Worm (Caenorhabditis elegans) whole organism, late embryonic: ENCODE measurements around the gene F26D2.16.
"Not testable (repeated sequence)": the region's sequence is repeated elsewhere in the genome, so short reads cannot be mapped to it uniquely, and the experiment has no call there.

ENCODE experiments used
- C08G9.2 ChIP-seq: sonication (generic microtip); optimal IDR thresholded peaks from 2 replicates; lab custom pipeline; 2016; ENCODE audit warnings: mild to moderate bottlenecking, missing genetic modification characterization, moderate library complexity, missing compliant biosample characterization
- C38D4.7 ChIP-seq: fragments of 200-800 bp; sonication (Bioruptor generic); optimal IDR thresholded peaks from 2 replicates; lab custom pipeline; 2018; ENCODE audit warnings: mild to moderate bottlenecking, missing genetic modification characterization, moderate library complexity, missing compliant biosample characterization
- F13H6.1 ChIP-seq: sonication (generic microtip); optimal IDR thresholded peaks from 2 replicates; lab custom pipeline; 2016; ENCODE audit warnings: missing genetic modification characterization, missing compliant biosample characterization
- K02D7.2 ChIP-seq: sonication (generic microtip); optimal IDR thresholded peaks from 2 replicates; lab custom pipeline; 2017; ENCODE audit warnings: mild to moderate bottlenecking, missing genetic modification characterization, missing compliant biosample characterization
- Y22D7AL.16 ChIP-seq: sonication (generic microtip); optimal IDR thresholded peaks from 2 replicates; lab custom pipeline; 2016; ENCODE audit warnings: missing genetic modification characterization, missing compliant biosample characterization
- ahr-1 ChIP-seq: sonication (generic microtip); optimal IDR thresholded peaks from 2 replicates; lab custom pipeline; 2016; ENCODE audit warnings: missing genetic modification characterization, missing compliant biosample characterization
- ama-1 ChIP-seq: fragments of 150-350 bp; optimal IDR thresholded peaks from 2 replicates; lab custom pipeline; 2014
- ceh-19 ChIP-seq: fragments of 200-800 bp; sonication (Bioruptor generic); optimal IDR thresholded peaks from 2 replicates; lab custom pipeline; 2018; ENCODE audit warnings: mild to moderate bottlenecking, missing genetic modification characterization, missing compliant biosample characterization
- ceh-2 ChIP-seq: sonication (generic microtip); optimal IDR thresholded peaks from 2 replicates; lab custom pipeline; 2016; ENCODE audit warnings: missing genotype, missing genetic modification characterization, missing compliant biosample characterization
- ceh-22 ChIP-seq: sonication (generic microtip); optimal IDR thresholded peaks from 2 replicates; lab custom pipeline; 2017; ENCODE audit warnings: missing biosample characterization, missing genetic modification characterization
- ceh-24 ChIP-seq: sonication (generic microtip); optimal IDR thresholded peaks from 2 replicates; lab custom pipeline; 2016; ENCODE audit warnings: mild to moderate bottlenecking, missing genetic modification characterization, missing compliant biosample characterization
- ceh-48 ChIP-seq: sonication (generic microtip); optimal IDR thresholded peaks from 2 replicates; lab custom pipeline; 2016; ENCODE audit warnings: missing genetic modification characterization, inconsistent platforms, missing compliant biosample characterization
- che-1 ChIP-seq: sonication (generic microtip); optimal IDR thresholded peaks from 2 replicates; lab custom pipeline; 2016; ENCODE audit warnings: mild to moderate bottlenecking, missing genetic modification characterization, missing compliant biosample characterization
- dve-1 ChIP-seq: sonication (generic microtip); optimal IDR thresholded peaks from 2 replicates; lab custom pipeline; 2017; ENCODE audit warnings: antibody characterized with exemption, mild to moderate bottlenecking, missing genetic modification characterization, missing compliant biosample characterization
- elt-2 ChIP-seq: sonication (generic microtip); optimal IDR thresholded peaks from 2 replicates; lab custom pipeline; 2016; ENCODE audit warnings: missing genetic modification reagents, missing genetic modification characterization, missing compliant biosample characterization
- elt-4 ChIP-seq: sonication (generic microtip); optimal IDR thresholded peaks from 2 replicates; lab custom pipeline; 2016; ENCODE audit warnings: missing genetic modification characterization, missing compliant biosample characterization
- eyg-1 ChIP-seq: sonication (generic microtip); optimal IDR thresholded peaks from 2 replicates; lab custom pipeline; 2016; ENCODE audit warnings: missing genotype, missing genetic modification characterization, missing compliant biosample characterization
- fax-1 ChIP-seq: sonication (generic microtip); optimal IDR thresholded peaks from 2 replicates; lab custom pipeline; 2016; ENCODE audit warnings: missing genotype, missing genetic modification characterization, missing compliant biosample characterization
- fkh-6 ChIP-seq: sonication (generic microtip); optimal IDR thresholded peaks from 2 replicates; lab custom pipeline; 2016; ENCODE audit warnings: missing genetic modification characterization, missing compliant biosample characterization
- gmeb-2 ChIP-seq: sonication (generic microtip); optimal IDR thresholded peaks from 2 replicates; lab custom pipeline; 2016; ENCODE audit warnings: missing genetic modification characterization, inconsistent platforms, missing compliant biosample characterization
- hlh-30 ChIP-seq: sonication (generic microtip); optimal IDR thresholded peaks from 2 replicates; lab custom pipeline; 2017; ENCODE audit warnings: antibody characterized with exemption, missing genetic modification characterization, missing compliant biosample characterization; ENCODE audit not compliant: insufficient read depth
- hlh-8 ChIP-seq: sonication (generic microtip); optimal IDR thresholded peaks from 2 replicates; lab custom pipeline; 2016; ENCODE audit warnings: missing genotype, missing genetic modification characterization, missing compliant biosample characterization
- lim-6 ChIP-seq: sonication (generic microtip); optimal IDR thresholded peaks from 2 replicates; lab custom pipeline; 2016; ENCODE audit warnings: missing genetic modification characterization, missing compliant biosample characterization
- madf-2 ChIP-seq: sonication (generic microtip); optimal IDR thresholded peaks from 2 replicates; lab custom pipeline; 2017; ENCODE audit warnings: missing genetic modification characterization, missing compliant biosample characterization
- mec-3 ChIP-seq: sonication (generic microtip); optimal IDR thresholded peaks from 2 replicates; lab custom pipeline; 2016; ENCODE audit warnings: borderline replicate concordance, missing genetic modification characterization, missing compliant biosample characterization
- nhr-11 ChIP-seq: fragments of 150-350 bp; optimal IDR thresholded peaks from 2 replicates; lab custom pipeline; 2014; ENCODE audit warnings: missing biosample characterization, missing genetic modification characterization
- nhr-232 ChIP-seq: sonication (generic microtip); optimal IDR thresholded peaks from 2 replicates; lab custom pipeline; 2016; ENCODE audit warnings: missing genetic modification characterization, missing compliant biosample characterization
- pag-3 ChIP-seq: sonication (generic microtip); optimal IDR thresholded peaks from 2 replicates; lab custom pipeline; 2016; ENCODE audit warnings: missing compliant biosample characterization, missing genetic modification characterization, borderline replicate concordance
- pat-9 ChIP-seq: fragments of 200-800 bp; sonication (Bioruptor generic); optimal IDR thresholded peaks from 2 replicates; lab custom pipeline; 2018; ENCODE audit warnings: mild to moderate bottlenecking, missing genetic modification characterization, moderate library complexity, missing compliant biosample characterization
- pax-1 ChIP-seq: fragments of 150-350 bp; optimal IDR thresholded peaks from 2 replicates; lab custom pipeline; 2014; ENCODE audit warnings: missing biosample characterization, missing genetic modification characterization
- pros-1 ChIP-seq: fragments of 150-350 bp; optimal IDR thresholded peaks from 2 replicates; lab custom pipeline; 2014; ENCODE audit warnings: missing biosample characterization, missing genetic modification reagents, missing genetic modification characterization
- ref-2 ChIP-seq: sonication (generic microtip); optimal IDR thresholded peaks from 2 replicates; lab custom pipeline; 2016; ENCODE audit warnings: missing genetic modification characterization, missing compliant biosample characterization
- rnt-1 ChIP-seq: sonication (generic microtip); optimal IDR thresholded peaks from 2 replicates; lab custom pipeline; 2016; ENCODE audit warnings: missing genetic modification characterization, missing compliant biosample characterization
- sdc-2 ChIP-seq: sonication (generic microtip); optimal IDR thresholded peaks from 2 replicates; lab custom pipeline; 2016; ENCODE audit warnings: missing genotype, missing genetic modification characterization, missing compliant biosample characterization
- sox-2 ChIP-seq: fragments of 200-800 bp; sonication (Bioruptor generic); IDR thresholded peaks from 2 replicates; pipeline ENCODE4 v1.3.6; 2022; ENCODE audit warnings: missing genetic modification reagents, missing genetic modification characterization, missing compliant biosample characterization
- sox-4 ChIP-seq: sonication (generic microtip); optimal IDR thresholded peaks from 2 replicates; lab custom pipeline; 2017; ENCODE audit warnings: mild to moderate bottlenecking, missing genetic modification characterization, inconsistent platforms, missing compliant biosample characterization
- syd-9 ChIP-seq: sonication (generic microtip); optimal IDR thresholded peaks from 2 replicates; lab custom pipeline; 2016; ENCODE audit warnings: mild to moderate bottlenecking, missing genetic modification characterization, moderate library complexity, missing compliant biosample characterization
- tbx-7 ChIP-seq: sonication (generic microtip); optimal IDR thresholded peaks from 2 replicates; lab custom pipeline; 2016; ENCODE audit warnings: missing genotype, missing genetic modification characterization, missing compliant biosample characterization
- unc-3 ChIP-seq, 2 experiments: fragments of 200-800 bp in 1 of 2; sonication (Bioruptor generic) in 1 of 2; sonication (generic microtip) in 1 of 2; conservative IDR thresholded peaks in 1 of 2; optimal IDR thresholded peaks in 1 of 2; 2 replicates each; pipeline versions ENCODE4 v1.3.6 to Lab custom; 2016 to 2022; ENCODE audit warnings: missing compliant biosample characterization in 2 of 2, missing genetic modification characterization in 2 of 2, missing genetic modification reagents in 1 of 2
- unc-86 ChIP-seq: sonication (generic microtip); optimal IDR thresholded peaks from 2 replicates; lab custom pipeline; 2016; ENCODE audit warnings: missing genetic modification characterization, missing compliant biosample characterization

The F26D2.16 gene

DNA sequence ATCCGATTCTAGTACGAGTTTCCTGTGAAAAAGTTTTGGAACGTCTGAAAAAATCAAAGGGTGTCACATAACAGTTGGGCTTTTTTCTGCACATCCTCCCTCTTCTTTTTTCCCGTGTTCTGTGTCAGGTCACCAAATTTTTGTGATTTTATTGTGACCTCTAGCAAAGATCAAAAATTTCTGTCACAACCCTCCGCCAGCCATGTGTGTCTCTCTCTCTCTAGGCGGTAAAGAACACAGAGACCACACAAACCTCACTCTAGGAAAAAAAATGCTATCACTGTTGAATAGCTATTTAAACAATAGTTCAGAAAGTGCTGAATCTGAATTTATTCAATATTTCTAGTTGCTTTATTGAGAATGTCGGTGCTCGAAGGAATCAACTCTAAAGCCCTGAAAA lies 29.0 kb downstream of the F26D2.16 start, which contains the start of gene gst-44:
Gene gst-44, plus strand, starts transcription at position 237 of the 400 bp plus-strand sequence.
- TF ChIP-seq unc-3 (GFP tag; conservative IDR thresholded peaks at IDR 0.05; lab: Robert Waterston, UW) (no peak), unc-3 (tag; optimal IDR thresholded peaks at IDR 0.05; lab: Kevin White, UChicago) (no peak), pag-3 (no peak), madf-2 (no peak), pat-9 (tag; lab: Kevin White, UChicago) (no peak), sox-4 (no peak), ahr-1 (tag; lab: Kevin White, UChicago) (no peak), pax-1 (tag; lab: Kevin White, UChicago) (no peak), mec-3 (no peak), Y22D7AL.16 (no peak), fkh-6 (tag; lab: Kevin White, UChicago) (no peak), C38D4.7 (GFP tag; lab: Kevin White, UChicago) (no peak), che-1 (tag; lab: Kevin White, UChicago) (no peak)

DNA sequence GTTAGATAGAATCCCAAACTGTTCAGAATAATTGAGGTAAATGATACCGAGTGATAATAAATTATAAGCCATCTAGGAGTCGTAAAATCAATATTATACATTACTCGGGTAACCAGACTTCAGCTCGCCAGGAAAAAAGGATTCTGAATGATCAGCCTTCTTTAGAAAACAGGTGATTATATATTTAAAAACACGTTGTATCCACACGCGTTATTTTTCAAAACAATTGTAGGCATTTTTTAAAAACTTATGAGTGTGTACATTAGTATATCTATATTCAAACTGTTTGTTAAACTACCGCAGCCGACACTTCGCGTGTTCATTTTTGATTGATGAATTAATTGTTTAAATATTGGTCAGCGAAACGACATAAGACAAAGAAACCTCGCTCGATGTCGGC lies 31.4 kb downstream of the F26D2.16 start, which contains the start of gene sri-65:
Gene sri-65, minus strand, starts transcription at position 101 of the 400 bp plus-strand sequence.
- TF ChIP-seq ceh-22 (no peak), ceh-2 (tag; lab: Kevin White, UChicago) (no peak), hlh-8 (no peak), mec-3 (no peak), unc-86 (no peak), pag-3 (no peak), eyg-1 (tag; lab: Kevin White, UChicago) (no peak), gmeb-2 (tag; lab: Kevin White, UChicago) (no peak), hlh-30 (tag; lab: Kevin White, UChicago) (no peak), elt-2 (no peak), nhr-232 (tag; lab: Kevin White, UChicago) (no peak), fax-1 (tag; lab: Kevin White, UChicago) (no peak)
- TF ChIP-seq, all 69 proteins: peak for 0

DNA sequence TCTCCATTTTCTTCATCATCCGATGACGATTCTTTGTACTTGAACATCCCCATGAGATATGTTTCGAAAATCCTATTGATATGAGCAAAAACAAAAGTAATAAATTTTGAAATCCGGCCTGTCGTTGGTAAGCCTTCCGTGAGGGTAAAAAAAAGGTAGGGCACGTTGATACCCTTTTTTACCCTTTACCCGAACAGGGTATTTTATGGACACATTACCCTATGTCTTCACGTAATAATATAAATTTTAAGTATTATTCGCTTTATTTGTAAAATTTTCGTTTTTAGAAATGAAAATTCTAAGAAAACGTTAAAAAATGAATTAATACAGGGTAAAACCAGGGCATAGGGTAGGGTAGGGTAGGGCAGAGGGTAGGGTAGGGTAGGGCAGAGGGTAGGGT lies 35.9 kb downstream of the F26D2.16 start, which contains the start of gene F13A7.7:
Gene F13A7.7, minus strand, starts transcription at position 101 of the 400 bp plus-strand sequence.
- TF ChIP-seq syd-9 (tag; lab: Kevin White, UChicago); Y22D7AL.16; ama-1 (lab: Kevin White, UChicago): not testable (repeated sequence)

DNA sequence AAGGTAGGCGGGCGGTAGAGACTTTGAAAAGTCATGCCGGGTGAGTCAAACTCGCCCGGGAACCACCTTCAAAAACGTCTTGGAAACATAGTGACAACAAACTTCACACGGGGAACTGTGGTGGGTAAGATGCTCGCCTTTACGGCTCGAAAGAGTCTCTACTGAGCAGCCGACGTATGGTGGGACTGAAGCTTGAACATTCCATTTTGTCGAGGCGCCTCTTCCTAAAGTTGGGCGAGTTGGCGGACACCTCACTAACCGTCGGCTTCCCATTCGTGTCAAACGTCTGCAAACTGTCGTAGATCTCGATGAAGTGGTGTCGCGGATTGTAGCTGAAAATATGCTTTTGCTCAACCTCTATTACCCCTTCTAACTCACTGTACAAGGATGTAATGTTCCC lies 36.7 kb downstream of the F26D2.16 start:
- TF ChIP-seq rnt-1 (tag; lab: Kevin White, UChicago) (no peak), sdc-2 (tag; lab: Kevin White, UChicago) (no peak)

DNA sequence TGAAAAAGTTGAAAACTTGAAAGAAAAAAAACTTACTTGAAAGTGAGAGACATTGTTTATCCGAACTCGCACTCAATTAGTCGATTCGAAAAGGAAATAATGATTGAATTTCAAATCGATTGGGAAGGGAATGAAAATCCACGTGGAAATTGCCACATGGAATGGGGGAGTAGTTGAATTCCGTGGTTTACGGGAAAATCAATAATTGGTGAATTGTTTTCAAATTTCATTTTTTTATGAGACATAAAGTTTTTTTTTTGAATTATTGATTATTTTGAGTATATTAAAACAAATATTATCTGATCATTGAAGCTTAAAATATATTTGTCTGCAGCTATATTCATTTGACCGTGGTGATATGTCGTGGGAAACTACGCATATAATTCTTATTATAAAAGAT lies 41.8 kb downstream of the F26D2.16 start, which contains the start of gene F13A7.1:
Gene F13A7.1, minus strand, starts transcription at position 101 of the 400 bp plus-strand sequence.
- no peak for TF ChIP-seq ceh-48 (tag; lab: Kevin White, UChicago)
- TF ChIP-seq ceh-24 (tag; lab: Kevin White, UChicago): no peak
- no peak for TF ChIP-seq tbx-7 (tag; lab: Kevin White, UChicago)
- TF ChIP-seq C08G9.2 (tag; lab: Kevin White, UChicago): no peak
- TF ChIP-seq ref-2 (tag; lab: Kevin White, UChicago): no peak
- TF ChIP-seq F13H6.1 (tag; lab: Kevin White, UChicago): no peak
- TF ChIP-seq elt-4 (tag; lab: Kevin White, UChicago): no peak
- TF ChIP-seq ceh-19 (GFP tag; lab: Kevin White, UChicago): no peak
- no peak for TF ChIP-seq lim-6
- no peak for TF ChIP-seq ama-1 (lab: Kevin White, UChicago)
- no peak for TF ChIP-seq K02D7.2 (tag; lab: Kevin White, UChicago)
- no peak for TF ChIP-seq mec-3
- TF ChIP-seq nhr-11: no peak
- TF ChIP-seq sox-2 (GFP tag; lab: Robert Waterston, UW): no peak
- no peak for TF ChIP-seq pros-1
- no peak for TF ChIP-seq dve-1 (tag; lab: Kevin White, UChicago)
